Worm (Caenorhabditis elegans) whole organism, L1 larva: Measurements from ENCODE around the gene F56D5.5.

Experiments
- C04F5.9 ChIP-seq: sonication (generic microtip); optimal IDR thresholded peaks from 2 replicates; lab custom pipeline; 2016; ENCODE audit warnings: missing genetic modification characterization, missing compliant biosample characterization
- C16A3.4 ChIP-seq: fragments of 150-350 bp; optimal IDR thresholded peaks from 2 replicates; lab custom pipeline; 2014; ENCODE audit warnings: missing biosample characterization, missing genetic modification characterization
- Y116A8C.19 ChIP-seq: sonication (generic microtip); optimal IDR thresholded peaks from 2 replicates; lab custom pipeline; 2016; ENCODE audit warnings: missing compliant biosample characterization, missing genetic modification characterization, borderline replicate concordance
- aha-1 ChIP-seq: fragments of 150-350 bp; optimal IDR thresholded peaks from 2 replicates; lab custom pipeline; 2014; ENCODE audit warnings: missing biosample characterization, missing genetic modification characterization
- aly-2 ChIP-seq: fragments of 150-350 bp; optimal IDR thresholded peaks from 2 replicates; lab custom pipeline; 2014; ENCODE audit warnings: missing biosample characterization, missing genetic modification characterization
- ama-1 ChIP-seq: fragments of 150-350 bp; optimal IDR thresholded peaks from 2 replicates; lab custom pipeline; 2014
- blmp-1 ChIP-seq: fragments of 150-350 bp; optimal IDR thresholded peaks from 2 replicates; lab custom pipeline; 2014; ENCODE audit warnings: missing biosample characterization, missing genetic modification characterization
- ceh-63 ChIP-seq: fragments of 200-800 bp; sonication (Bioruptor generic); optimal IDR thresholded peaks from 2 replicates; lab custom pipeline; 2018; ENCODE audit warnings: mild to moderate bottlenecking, missing genetic modification characterization, missing compliant biosample characterization
- ceh-8 ChIP-seq: fragments of 200-800 bp; sonication (Bioruptor generic); optimal IDR thresholded peaks from 2 replicates; lab custom pipeline; 2018; ENCODE audit warnings: mild to moderate bottlenecking, missing genetic modification characterization, moderate library complexity, missing compliant biosample characterization
- ceh-88 ChIP-seq: fragments of 200-800 bp; sonication (Bioruptor generic); IDR thresholded peaks from 2 replicates; pipeline ENCODE4 v1.3.6; 2022; ENCODE audit warnings: missing genetic modification characterization, missing compliant biosample characterization
- ceh-90 ChIP-seq: sonication (generic microtip); optimal IDR thresholded peaks from 2 replicates; lab custom pipeline; 2016; ENCODE audit warnings: missing genetic modification characterization, missing compliant biosample characterization
- ces-1 ChIP-seq: fragments of 150-350 bp; optimal IDR thresholded peaks from 2 replicates; lab custom pipeline; 2014; ENCODE audit warnings: missing biosample characterization, missing genetic modification reagents, missing genetic modification characterization
- dpl-1 ChIP-seq, 3 experiments: fragments of 150-350 bp in 2 of 3; sonication (generic microtip) in 1 of 3; optimal IDR thresholded peaks; 2 replicates each; lab custom pipeline; 2014 to 2017; ENCODE audit warnings: missing biosample characterization in 3 of 3, missing genetic modification characterization in 3 of 3, missing genetic modification reagents in 3 of 3
- efl-3 ChIP-seq: fragments of 200-800 bp; sonication (Bioruptor generic); optimal IDR thresholded peaks from 2 replicates; lab custom pipeline; 2018; ENCODE audit warnings: mild to moderate bottlenecking, missing genetic modification characterization, missing compliant biosample characterization
- egl-27 ChIP-seq, 2 experiments: fragments of 150-350 bp in 1 of 2; sonication (generic microtip); optimal IDR thresholded peaks; 3 replicates each; lab custom pipeline; 2017 to 2018; ENCODE audit warnings: missing biosample characterization in 2 of 2, missing genetic modification characterization in 2 of 2, missing genetic modification reagents in 2 of 2
- elt-2 ChIP-seq: sonication (generic microtip); optimal IDR thresholded peaks from 2 replicates; lab custom pipeline; 2016; ENCODE audit warnings: missing genetic modification characterization, mild to moderate bottlenecking, inconsistent platforms, missing compliant biosample characterization, missing genetic modification reagents
- elt-3 ChIP-seq, 6 experiments: fragments of 150-350 bp in 1 of 6; sonication (generic microtip); optimal IDR thresholded peaks; 2 replicates each; lab custom pipeline; 2017 to 2018; ENCODE audit warnings: missing biosample characterization in 6 of 6, missing genetic modification characterization in 6 of 6, inconsistent platforms in 1 of 6
- ets-5 ChIP-seq: fragments of 200-800 bp; sonication (Bioruptor generic); IDR thresholded peaks from 2 replicates; pipeline ENCODE4 v1.3.6; 2022; ENCODE audit warnings: missing genetic modification characterization, missing compliant biosample characterization
- fkh-10 ChIP-seq: sonication (generic microtip); optimal IDR thresholded peaks from 2 replicates; lab custom pipeline; 2017; ENCODE audit warnings: missing biosample characterization, missing genetic modification reagents, missing genetic modification characterization
- fkh-8 ChIP-seq: sonication (generic microtip); optimal IDR thresholded peaks from 2 replicates; lab custom pipeline; 2016; ENCODE audit warnings: mild to moderate bottlenecking, missing genetic modification characterization, missing compliant biosample characterization
- hlh-17 ChIP-seq: fragments of 200-800 bp; sonication (Bioruptor generic); optimal IDR thresholded peaks from 2 replicates; lab custom pipeline; 2018; ENCODE audit warnings: missing genetic modification characterization, mild to moderate bottlenecking, missing compliant biosample characterization, moderate library complexity, borderline replicate concordance
- hpl-2 ChIP-seq: fragments of 150-350 bp; optimal IDR thresholded peaks from 2 replicates; lab custom pipeline; 2014; ENCODE audit warnings: missing biosample characterization, missing genetic modification reagents, missing genetic modification characterization
- isw-1 ChIP-seq: fragments of 200-800 bp; sonication (Bioruptor generic); IDR thresholded peaks from 2 replicates; pipeline ENCODE4 v1.3.6; 2022; ENCODE audit warnings: missing genetic modification characterization, missing compliant biosample characterization
- jun-1 ChIP-seq: fragments of 150-350 bp; optimal IDR thresholded peaks from 2 replicates; lab custom pipeline; 2014; ENCODE audit warnings: missing biosample characterization, missing genetic modification reagents, missing genetic modification characterization
- lin-14 ChIP-seq: fragments of 200-800 bp; sonication (Bioruptor generic); optimal IDR thresholded peaks from 2 replicates; lab custom pipeline; 2018; ENCODE audit warnings: mild to moderate bottlenecking, missing genetic modification characterization, moderate library complexity, missing compliant biosample characterization
- lin-35 ChIP-seq, 2 experiments: fragments of 150-350 bp; optimal IDR thresholded peaks; 2 replicates each; lab custom pipeline; 2014; ENCODE audit warnings: missing biosample characterization in 2 of 2, missing genetic modification characterization in 2 of 2, missing genetic modification reagents in 2 of 2
- mab-9 ChIP-seq: fragments of 200-800 bp; sonication (Bioruptor generic); IDR thresholded peaks from 2 replicates; pipeline ENCODE4 v1.3.6; 2022; ENCODE audit warnings: missing genetic modification reagents, missing genetic modification characterization, missing compliant biosample characterization
- mef-2 ChIP-seq: fragments of 150-350 bp; optimal IDR thresholded peaks from 2 replicates; lab custom pipeline; 2014; ENCODE audit warnings: missing biosample characterization, missing genetic modification characterization
- mep-1 ChIP-seq: fragments of 150-350 bp; optimal IDR thresholded peaks from 2 replicates; lab custom pipeline; 2014; ENCODE audit warnings: missing biosample characterization, missing genetic modification characterization
- nhr-11 ChIP-seq: fragments of 150-350 bp; optimal IDR thresholded peaks from 2 replicates; lab custom pipeline; 2014; ENCODE audit warnings: missing biosample characterization, missing genetic modification characterization
- nhr-19 ChIP-seq: fragments of 200-800 bp; sonication (Bioruptor generic); conservative IDR thresholded peaks from 2 replicates; pipeline ENCODE4 v1.3.6; 2022; ENCODE audit warnings: missing genetic modification characterization, missing compliant biosample characterization
- nhr-20 ChIP-seq: sonication (generic microtip); optimal IDR thresholded peaks from 2 replicates; lab custom pipeline; 2016; ENCODE audit warnings: mild to moderate bottlenecking, missing genetic modification characterization, missing compliant biosample characterization
- nhr-237 ChIP-seq: fragments of 150-350 bp; optimal IDR thresholded peaks from 2 replicates; lab custom pipeline; 2014; ENCODE audit warnings: missing biosample characterization, missing genetic modification characterization
- nhr-28 ChIP-seq: fragments of 150-350 bp; optimal IDR thresholded peaks from 2 replicates; lab custom pipeline; 2014; ENCODE audit warnings: missing biosample characterization, missing genetic modification characterization
- nhr-47 ChIP-seq: sonication (generic microtip); optimal IDR thresholded peaks from 2 replicates; lab custom pipeline; 2016; ENCODE audit warnings: mild to moderate bottlenecking, missing genetic modification characterization, moderate library complexity, missing compliant biosample characterization
- nhr-76 ChIP-seq: sonication (generic microtip); optimal IDR thresholded peaks from 2 replicates; lab custom pipeline; 2017; ENCODE audit warnings: missing biosample characterization, missing genetic modification characterization
- nhr-77 ChIP-seq: fragments of 150-350 bp; optimal IDR thresholded peaks from 2 replicates; lab custom pipeline; 2014; ENCODE audit warnings: missing biosample characterization, missing genetic modification characterization
- nhr-90 ChIP-seq: sonication (generic microtip); optimal IDR thresholded peaks from 2 replicates; lab custom pipeline; 2016; ENCODE audit warnings: mild to moderate bottlenecking, missing genetic modification characterization, missing compliant biosample characterization; ENCODE audit not compliant: poor library complexity
- pax-3 ChIP-seq: fragments of 200-800 bp; sonication (Bioruptor generic); optimal IDR thresholded peaks from 2 replicates; lab custom pipeline; 2018; ENCODE audit warnings: mild to moderate bottlenecking, missing genetic modification characterization, moderate library complexity, missing compliant biosample characterization
- pqm-1 ChIP-seq: sonication (generic microtip); optimal IDR thresholded peaks from 3 replicates; lab custom pipeline; 2017; ENCODE audit warnings: missing biosample characterization, missing genetic modification characterization
- rnt-1 ChIP-seq: sonication (generic microtip); optimal IDR thresholded peaks from 2 replicates; lab custom pipeline; 2016; ENCODE audit warnings: mild to moderate bottlenecking, missing genetic modification characterization, moderate library complexity, missing compliant biosample characterization
- snpc-4 ChIP-seq: fragments of 150-350 bp; optimal IDR thresholded peaks from 2 replicates; lab custom pipeline; 2014; ENCODE audit warnings: missing biosample characterization, missing genetic modification characterization
- snu-23 ChIP-seq: sonication (generic microtip); optimal IDR thresholded peaks from 2 replicates; lab custom pipeline; 2016; ENCODE audit warnings: missing genetic modification characterization, missing compliant biosample characterization
- sox-4 ChIP-seq: sonication (generic microtip); optimal IDR thresholded peaks from 2 replicates; lab custom pipeline; 2016; ENCODE audit warnings: missing genetic modification characterization, missing compliant biosample characterization
- sup-37 ChIP-seq: fragments of 200-800 bp; sonication (Bioruptor generic); optimal IDR thresholded peaks from 2 replicates; lab custom pipeline; 2018; ENCODE audit warnings: mild to moderate bottlenecking, missing genetic modification characterization, missing compliant biosample characterization
- swsn-7 ChIP-seq: sonication (generic microtip); optimal IDR thresholded peaks from 2 replicates; lab custom pipeline; 2016; ENCODE audit warnings: missing genetic modification characterization, missing compliant biosample characterization
- tbx-2 ChIP-seq: sonication (generic microtip); optimal IDR thresholded peaks from 2 replicates; lab custom pipeline; 2016; ENCODE audit warnings: missing genetic modification characterization, missing compliant biosample characterization
- unc-130 ChIP-seq: fragments of 150-350 bp; optimal IDR thresholded peaks from 2 replicates; lab custom pipeline; 2017; ENCODE audit warnings: missing biosample characterization, missing genetic modification characterization, inconsistent platforms
- unc-62 ChIP-seq: fragments of 150-350 bp; optimal IDR thresholded peaks from 2 replicates; lab custom pipeline; 2014; ENCODE audit warnings: missing biosample characterization, missing genetic modification reagents, missing genetic modification characterization
- unc-86 ChIP-seq: sonication (generic microtip); optimal IDR thresholded peaks from 2 replicates; lab custom pipeline; 2016; ENCODE audit warnings: missing genetic modification characterization, missing compliant biosample characterization
- vab-15 ChIP-seq: sonication (generic microtip); optimal IDR thresholded peaks from 2 replicates; lab custom pipeline; 2017; ENCODE audit warnings: missing genotype, mild to moderate bottlenecking, missing genetic modification characterization, missing compliant biosample characterization
- xbp-1 ChIP-seq: sonication (generic microtip); optimal IDR thresholded peaks from 2 replicates; lab custom pipeline; 2016; ENCODE audit warnings: missing genetic modification characterization, missing compliant biosample characterization
- ztf-11 ChIP-seq, 2 experiments: sonication (generic microtip); optimal IDR thresholded peaks; 2 replicates each; lab custom pipeline; 2016 to 2017; ENCODE audit warnings: missing genetic modification characterization in 2 of 2, missing biosample characterization in 1 of 2, missing compliant biosample characterization in 1 of 2

F56D5.5 gene

DNA sequence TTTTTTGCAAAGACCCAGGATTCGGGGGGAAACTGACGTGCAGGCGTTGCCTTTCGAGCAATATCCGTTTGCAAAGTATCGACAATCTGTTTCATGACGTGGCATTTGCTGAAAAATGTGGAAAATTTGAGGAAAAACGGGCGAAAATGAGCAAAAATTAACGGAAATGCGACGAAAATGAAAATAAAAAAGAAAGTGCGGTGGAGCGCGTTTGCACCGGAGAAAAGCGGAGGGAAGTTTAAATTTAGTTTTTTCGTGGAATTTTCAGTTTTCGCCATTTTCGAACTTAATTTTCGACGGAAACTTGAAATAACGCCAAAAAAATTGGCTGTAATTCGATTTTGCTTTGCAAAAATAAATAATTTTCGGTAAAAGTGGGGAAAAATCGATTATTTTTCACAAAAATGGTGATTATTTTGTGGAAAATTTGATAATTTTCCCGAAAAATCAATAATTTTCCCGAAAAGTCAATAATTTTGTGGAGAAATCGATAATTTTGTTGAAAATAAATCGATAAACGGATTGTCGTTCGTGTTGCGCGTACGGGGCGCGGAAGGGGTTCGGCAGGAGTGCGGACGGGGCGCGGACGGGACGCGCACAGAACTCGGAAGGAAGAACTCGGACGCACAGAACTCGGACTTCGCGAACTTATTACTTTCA, 4.0 kb downstream of the F56D5.5 start:
- TF ChIP-seq aly-2 (tag; lab: Kevin White, UChicago) (no peak), C04F5.9 (tag; lab: Kevin White, UChicago) (no peak), blmp-1 (no peak), fkh-10 (GFP tag; lab: Kevin White, UChicago) (no peak), elt-2 (no peak), nhr-19 (GFP tag; lab: Robert Waterston, UW) (peak; percentile 36; the same call in 1 of the 2 replicates), lin-14 (GFP tag; lab: Kevin White, UChicago) (no peak), nhr-20 (tag; lab: Kevin White, UChicago) (no peak), pax-3 (no peak), efl-3 (GFP tag; lab: Kevin White, UChicago) (no peak), ceh-88 (GFP tag; lab: Robert Waterston, UW) (no peak), egl-27 (tag; optimal IDR thresholded peaks at IDR 0.05; lab: Kevin White, UChicago) (no peak), ets-5 (GFP tag; lab: Robert Waterston, UW) (no peak), rnt-1 (tag; lab: Kevin White, UChicago) (peak; percentile 45), ceh-90 (tag; lab: Kevin White, UChicago) (no peak), ama-1 (lab: Kevin White, UChicago) (no peak), fkh-8 (tag; lab: Kevin White, UChicago) (no peak), ceh-8 (no peak), C16A3.4 (no peak), pqm-1 (no peak), nhr-76 (tag; lab: Kevin White, UChicago) (no peak), unc-130 (no peak), elt-3 (tag; optimal IDR thresholded peaks at IDR 0.05; lab: Kevin White, UChicago) (no peak), mep-1 (tag; lab: Kevin White, UChicago) (no peak), ztf-11 (tag; optimal IDR thresholded peaks at IDR 0.05; lab: Kevin White, UChicago) (no peak), ceh-63 (GFP tag; lab: Kevin White, UChicago) (no peak), nhr-90 (no peak), dpl-1 (GFP tag; optimal IDR thresholded peaks at IDR 0.05; lab: Kevin White, UChicago) (peak; percentile 87 to 90 (median 90)), hpl-2 (no peak), mab-9 (GFP tag; lab: Robert Waterston, UW) (no peak), vab-15 (no peak), swsn-7 (peak; percentile 10), nhr-237 (tag; lab: Kevin White, UChicago) (no peak), unc-86 (tag; lab: Kevin White, UChicago) (no peak), nhr-11 (tag; lab: Kevin White, UChicago) (no peak), nhr-77 (tag; lab: Kevin White, UChicago) (no peak), nhr-47 (tag; lab: Kevin White, UChicago) (peak; percentile 57), ces-1 (GFP tag; lab: Kevin White, UChicago) (no peak), hlh-17 (GFP tag; lab: Kevin White, UChicago) (no peak), Y116A8C.19 (tag; lab: Kevin White, UChicago) (no peak), tbx-2 (tag; lab: Kevin White, UChicago) (peak; percentile 22), nhr-28 (tag; lab: Kevin White, UChicago) (no peak), xbp-1 (tag; lab: Kevin White, UChicago) (peak; percentile 45), snpc-4 (tag; lab: Kevin White, UChicago) (no peak), snu-23 (GFP tag; lab: Kevin White, UChicago) (peak; percentile 22), sup-37 (GFP tag; lab: Kevin White, UChicago) (no peak), isw-1 (GFP tag; lab: Robert Waterston, UW) (peak; percentile 55), sox-4 (tag; lab: Kevin White, UChicago) (no peak), aha-1 (no peak), unc-62 (GFP tag; lab: Kevin White, UChicago) (no peak), jun-1 (tag; lab: Kevin White, UChicago) (no peak), lin-35 (GFP tag; optimal IDR thresholded peaks at IDR 0.05; lab: Kevin White, UChicago) (peak; percentile 87 to 93), mef-2 (tag; lab: Kevin White, UChicago) (no peak)
